Fruit fly (Drosophila melanogaster) whole organism, embryonic: ENCODE measurements around the gene vir-1.

ENCODE experiments used
- Atf3 ChIP-seq: fragments of 200-800 bp; sonication (Bioruptor generic); optimal IDR thresholded peaks from 3 replicates; lab custom pipeline; 2016; ENCODE audit warnings: missing biosample characterization, missing genetic modification characterization
- Bdp1 ChIP-seq: fragments of 200-800 bp; sonication (Bioruptor generic); optimal IDR thresholded peaks from 3 replicates; lab custom pipeline; 2016; ENCODE audit warnings: missing biosample characterization, missing genetic modification characterization
- Bgb ChIP-seq: fragments of 200-800 bp; sonication (Bioruptor generic); IDR thresholded peaks from 2 replicates; pipeline ENCODE4 v1.3.6; 2022; ENCODE audit warnings: missing biosample characterization, missing genetic modification characterization; ENCODE audit not compliant: partially characterized antibody
- CG13296 ChIP-seq: fragments of 200-800 bp; sonication (Bioruptor generic); optimal IDR thresholded peaks from 3 replicates; lab custom pipeline; 2018; ENCODE audit warnings: missing biosample characterization, mild to moderate bottlenecking, missing genetic modification characterization
- CG13894 ChIP-seq: fragments of 200-800 bp; sonication (Bioruptor generic); optimal IDR thresholded peaks from 3 replicates; lab custom pipeline; 2018; ENCODE audit warnings: missing biosample characterization, mild to moderate bottlenecking, missing genetic modification characterization, moderate library complexity
- CG14860 ChIP-seq: fragments of 200-800 bp; sonication (Bioruptor generic); IDR thresholded peaks from 3 replicates; pipeline ENCODE4 v1.3.6; 2022; ENCODE audit warnings: missing biosample characterization, missing genetic modification characterization; ENCODE audit not compliant: partially characterized antibody
- CG18476 ChIP-seq: fragments of 200-800 bp; sonication (Bioruptor generic); optimal IDR thresholded peaks from 2 replicates; lab custom pipeline; 2016; ENCODE audit warnings: missing biosample characterization, mild to moderate bottlenecking, missing genetic modification characterization
- CG2875 ChIP-seq: fragments of 200-800 bp; sonication (Bioruptor generic); optimal IDR thresholded peaks from 2 replicates; lab custom pipeline; 2017; ENCODE audit warnings: missing biosample characterization, mild to moderate bottlenecking, missing genetic modification characterization, missing genetic modification reagents
- CG33213 ChIP-seq: fragments of 200-800 bp; sonication (Bioruptor generic); optimal IDR thresholded peaks from 3 replicates; lab custom pipeline; 2016; ENCODE audit warnings: missing biosample characterization, missing genetic modification characterization
- CG4360 ChIP-seq: fragments of 200-800 bp; sonication (Bioruptor generic); IDR thresholded peaks from 2 replicates; pipeline ENCODE4 v1.3.6; 2022; ENCODE audit warnings: missing biosample characterization, missing genetic modification characterization
- CG6175 ChIP-seq: fragments of 200-800 bp; sonication (Bioruptor generic); IDR thresholded peaks from 3 replicates; pipeline ENCODE4 v1.3.6; 2022; ENCODE audit warnings: missing biosample characterization, missing genetic modification characterization
- CG6654 ChIP-seq: fragments of 200-800 bp; sonication (Bioruptor generic); optimal IDR thresholded peaks from 2 replicates; lab custom pipeline; 2017; ENCODE audit warnings: missing biosample characterization, mild to moderate bottlenecking, missing genetic modification characterization
- CG7786 ChIP-seq: fragments of 200-800 bp; sonication (Bioruptor generic); optimal IDR thresholded peaks from 2 replicates; lab custom pipeline; 2016; ENCODE audit warnings: missing biosample characterization, missing genetic modification characterization
- CG8290 ChIP-seq, 3 experiments: fragments of 200-800 bp; sonication (Bioruptor generic); optimal IDR thresholded peaks; 2 replicates each; lab custom pipeline; 2016 to 2019; ENCODE audit warnings: missing biosample characterization in 3 of 3, missing genetic modification characterization in 3 of 3, mild to moderate bottlenecking in 2 of 3, moderate library complexity in 1 of 3
- CG8388 ChIP-seq: fragments of 200-800 bp; sonication (Bioruptor generic); optimal IDR thresholded peaks from 2 replicates; lab custom pipeline; 2019; ENCODE audit warnings: missing biosample characterization, mild to moderate bottlenecking, missing genetic modification characterization, moderate library complexity
- CG8944 ChIP-seq: fragments of 200-800 bp; sonication (Bioruptor generic); optimal IDR thresholded peaks from 3 replicates; lab custom pipeline; 2016; ENCODE audit warnings: missing biosample characterization, missing genetic modification characterization
- CG9437 ChIP-seq: fragments of 200-800 bp; sonication (Bioruptor generic); optimal IDR thresholded peaks from 2 replicates; lab custom pipeline; 2018; ENCODE audit warnings: missing biosample characterization, mild to moderate bottlenecking, missing genetic modification characterization
- Camta ChIP-seq: fragments of 200-800 bp; sonication (Bioruptor generic); optimal IDR thresholded peaks from 2 replicates; lab custom pipeline; 2016; ENCODE audit warnings: missing biosample characterization, missing genetic modification characterization
- Fer2 ChIP-seq: fragments of 200-800 bp; sonication (Bioruptor generic); optimal IDR thresholded peaks from 2 replicates; lab custom pipeline; 2018; ENCODE audit warnings: missing biosample characterization, mild to moderate bottlenecking, missing genetic modification characterization, moderate library complexity
- H2.0 ChIP-seq: fragments of 200-800 bp; sonication (Bioruptor generic); IDR thresholded peaks from 2 replicates; pipeline ENCODE4 v1.3.6; 2022; ENCODE audit warnings: missing biosample characterization, missing genetic modification characterization
- Hand ChIP-seq: fragments of 200-800 bp; sonication (Bioruptor generic); optimal IDR thresholded peaks from 2 replicates; lab custom pipeline; 2017; ENCODE audit warnings: mild to moderate bottlenecking, missing biosample characterization, missing genetic modification reagents, missing genetic modification characterization
- HmgD ChIP-seq: fragments of 200-800 bp; sonication (Bioruptor generic); optimal IDR thresholded peaks from 3 replicates; lab custom pipeline; 2016; ENCODE audit warnings: missing biosample characterization, missing genetic modification characterization
- Hmx ChIP-seq: fragments of 200-800 bp; sonication (Bioruptor generic); optimal IDR thresholded peaks from 2 replicates; lab custom pipeline; 2016; ENCODE audit warnings: missing biosample characterization, missing genetic modification characterization
- Hr78 ChIP-seq, 2 experiments: fragments of 200-800 bp in 1 of 2; fragments of >200 bp in 1 of 2; sonication (Bioruptor generic) in 1 of 2; optimal IDR thresholded peaks; 2 replicates each; lab custom pipeline; 2017 to 2019; ENCODE audit warnings: missing biosample characterization in 2 of 2, missing genetic modification characterization in 2 of 2, mild to moderate bottlenecking in 1 of 2, moderate library complexity in 1 of 2
- Jarid2 ChIP-seq: fragments of 200-800 bp; sonication (Bioruptor generic); optimal IDR thresholded peaks from 3 replicates; lab custom pipeline; 2017; ENCODE audit warnings: mild to moderate bottlenecking, missing biosample characterization, missing genetic modification reagents, missing genetic modification characterization
- Meics ChIP-seq: fragments of 200-800 bp; sonication (Bioruptor generic); optimal IDR thresholded peaks from 2 replicates; lab custom pipeline; 2017; ENCODE audit warnings: missing biosample characterization, mild to moderate bottlenecking, missing genetic modification characterization
- Nf-YC ChIP-seq: fragments of 200-800 bp; optimal IDR thresholded peaks from 3 replicates; lab custom pipeline; 2019; ENCODE audit warnings: missing biosample characterization, mild to moderate bottlenecking, missing genetic modification characterization, moderate library complexity
- Scr ChIP-seq: fragments of 200-800 bp; sonication (Bioruptor generic); IDR thresholded peaks from 2 replicates; pipeline ENCODE4 v1.3.6; 2022; ENCODE audit warnings: missing biosample characterization, missing genetic modification characterization; ENCODE audit not compliant: partially characterized antibody
- Sox100B ChIP-seq: fragments of 200-800 bp; sonication (Bioruptor generic); optimal IDR thresholded peaks from 3 replicates; lab custom pipeline; 2018; ENCODE audit warnings: missing biosample characterization, mild to moderate bottlenecking, missing genetic modification characterization
- cg ChIP-seq: fragments of 200-800 bp; sonication (Bioruptor generic); optimal IDR thresholded peaks from 3 replicates; lab custom pipeline; 2019; ENCODE audit warnings: missing biosample characterization, mild to moderate bottlenecking, missing genetic modification characterization, moderate library complexity
- chif ChIP-seq, 2 experiments: fragments of 200-800 bp; sonication (Bioruptor generic); optimal IDR thresholded peaks; 3 replicates each; lab custom pipeline; 2016; ENCODE audit warnings: missing biosample characterization in 2 of 2, missing genetic modification characterization in 2 of 2
- chn ChIP-seq: fragments of 200-800 bp; sonication (Bioruptor generic); optimal IDR thresholded peaks from 2 replicates; lab custom pipeline; 2016; ENCODE audit warnings: missing biosample characterization, missing genetic modification characterization
- crol ChIP-seq: fragments of 200-800 bp; sonication (Bioruptor generic); IDR thresholded peaks from 2 replicates; pipeline ENCODE4 v1.3.6; 2022; ENCODE audit warnings: missing biosample characterization, missing genetic modification characterization
- dimm ChIP-seq: fragments of 200-800 bp; sonication (Bioruptor generic); IDR thresholded peaks from 2 replicates; pipeline ENCODE4 v1.3.6; 2022; ENCODE audit warnings: missing biosample characterization, missing genetic modification characterization
- kay ChIP-seq: fragments of 200-800 bp; sonication (Bioruptor generic); optimal IDR thresholded peaks from 2 replicates; lab custom pipeline; 2016; ENCODE audit warnings: missing biosample characterization, missing genetic modification characterization
- lbe ChIP-seq: fragments of 200-800 bp; sonication (Bioruptor generic); optimal IDR thresholded peaks from 2 replicates; lab custom pipeline; 2016; ENCODE audit warnings: missing biosample characterization, mild to moderate bottlenecking, missing genetic modification characterization
- nom ChIP-seq: fragments of 200-800 bp; sonication (Bioruptor generic); optimal IDR thresholded peaks from 2 replicates; lab custom pipeline; 2017; ENCODE audit warnings: missing biosample characterization, missing genetic modification characterization, mild to moderate bottlenecking, moderate library complexity, missing genetic modification reagents
- org-1 ChIP-seq: fragments of 200-800 bp; sonication (Bioruptor generic); optimal IDR thresholded peaks from 2 replicates; lab custom pipeline; 2017; ENCODE audit warnings: missing biosample characterization, missing genetic modification characterization
- pfk ChIP-seq: fragments of 200-800 bp; sonication (Bioruptor generic); optimal IDR thresholded peaks from 2 replicates; lab custom pipeline; 2018; ENCODE audit warnings: missing biosample characterization, mild to moderate bottlenecking, missing genetic modification characterization, moderate library complexity
- pita ChIP-seq: fragments of 200-800 bp; sonication (Bioruptor generic); optimal IDR thresholded peaks from 2 replicates; lab custom pipeline; 2017; ENCODE audit warnings: missing biosample characterization, mild to moderate bottlenecking, missing genetic modification characterization
- pum ChIP-seq: fragments of 200-800 bp; sonication (Bioruptor generic); optimal IDR thresholded peaks from 2 replicates; lab custom pipeline; 2016; ENCODE audit warnings: missing biosample characterization, missing genetic modification characterization
- sens-2 ChIP-seq: fragments of 200-800 bp; sonication (Bioruptor generic); IDR thresholded peaks from 2 replicates; pipeline ENCODE4 v1.3.6; 2022; ENCODE audit warnings: missing biosample characterization, missing genetic modification characterization
- ssp ChIP-seq: fragments of 200-800 bp; sonication (Bioruptor generic); IDR thresholded peaks from 2 replicates; pipeline ENCODE4 v1.3.6; 2022; ENCODE audit warnings: missing biosample characterization, missing genetic modification characterization
- stwl ChIP-seq: fragments of 200-800 bp; sonication (Bioruptor generic); optimal IDR thresholded peaks from 3 replicates; lab custom pipeline; 2018; ENCODE audit warnings: missing biosample characterization, mild to moderate bottlenecking, missing genetic modification characterization, moderate library complexity
- tio ChIP-seq: fragments of 200-800 bp; sonication (Bioruptor generic); optimal IDR thresholded peaks from 2 replicates; lab custom pipeline; 2017; ENCODE audit warnings: missing biosample characterization, missing genetic modification characterization, inconsistent platforms
- tx ChIP-seq: fragments of 200-800 bp; sonication (Bioruptor generic); optimal IDR thresholded peaks from 2 replicates; lab custom pipeline; 2016; ENCODE audit warnings: missing biosample characterization, missing genetic modification characterization
- unc-4 ChIP-seq: fragments of 200-800 bp; sonication (Bioruptor generic); IDR thresholded peaks from 2 replicates; pipeline ENCODE4 v1.3.6; 2022; ENCODE audit warnings: missing biosample characterization, missing genetic modification characterization; ENCODE audit not compliant: partially characterized antibody
- unpg ChIP-seq: fragments of 200-800 bp; sonication (Bioruptor generic); optimal IDR thresholded peaks from 3 replicates; lab custom pipeline; 2018; ENCODE audit warnings: missing biosample characterization, mild to moderate bottlenecking, missing genetic modification characterization, moderate library complexity
- vvl ChIP-seq: fragments of 200-800 bp; sonication (Bioruptor generic); IDR thresholded peaks from 2 replicates; pipeline ENCODE4 v1.3.6; 2022; ENCODE audit warnings: missing biosample characterization, missing genetic modification characterization
- yki ChIP-seq: fragments of >200 bp; optimal IDR thresholded peaks from 3 replicates; lab custom pipeline; 2018

The vir-1 gene

DNA sequence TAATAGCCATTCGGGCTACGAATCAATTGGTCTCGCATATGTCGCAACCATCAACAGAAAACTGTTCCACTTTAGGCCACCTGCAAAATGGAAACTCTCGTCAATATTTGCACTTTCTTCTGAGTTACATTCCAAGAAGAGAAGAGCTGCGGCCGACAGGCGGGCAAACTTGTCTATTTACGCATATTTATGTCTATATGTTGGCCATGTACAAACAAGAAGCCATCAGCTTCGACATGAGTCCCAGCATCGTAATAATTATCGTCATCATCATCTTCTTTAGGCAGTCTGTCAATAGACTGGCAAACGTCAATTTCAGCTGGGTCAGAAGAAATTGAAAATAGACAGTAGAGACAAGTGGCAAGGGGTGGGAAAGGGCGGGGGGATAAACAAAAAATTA, 51.5 kb downstream of the vir-1 start (continued):
- no peak for TF ChIP-seq Hand (GFP tag; lab: Kevin White, UChicago)
- TF ChIP-seq nom (GFP tag; lab: Kevin White, UChicago) = no peak
- peak; percentile 50 for TF ChIP-seq CG8944 (GFP tag; lab: Kevin White, UChicago)
- TF ChIP-seq Camta = peak; percentile 63
- TF ChIP-seq ssp (GFP tag; lab: Robert Waterston, UW) = no peak
- peak; percentile 60 for TF ChIP-seq pfk (GFP tag; lab: Kevin White, UChicago)
- TF ChIP-seq sens-2 (GFP tag; lab: Robert Waterston, UW) = 0 out of 2 replicates have a peak, but pooled peaks have one; percentile 18
- peak; percentile 48 for TF ChIP-seq Fer2 (tag; lab: Kevin White, UChicago)
- TF ChIP-seq CG8388 (GFP tag; lab: Kevin White, UChicago) = peak; percentile 58
- TF ChIP-seq CG2875 (GFP tag; lab: Kevin White, UChicago) = peak; percentile 86
- TF ChIP-seq CG18476 = peak; percentile 1
- TF ChIP-seq Jarid2 = peak; percentile 19
- no peak for TF ChIP-seq H2.0 (GFP tag; lab: Robert Waterston, UW)
- TF ChIP-seq CG6654 (GFP tag; lab: Kevin White, UChicago) = peak; percentile 42
- peak in 1 of 2 experiments; percentile 54 for TF ChIP-seq chif (GFP tag; optimal IDR thresholded peaks at IDR 0.05; lab: Kevin White, UChicago)
- TF ChIP-seq Scr = no peak
- no peak for TF ChIP-seq dimm (GFP tag; lab: Robert Waterston, UW)
- TF ChIP-seq CG9437 (GFP tag; lab: Kevin White, UChicago) = no peak
- TF ChIP-seq Sox100B (GFP tag; lab: Kevin White, UChicago) = peak; percentile 73
- no peak for TF ChIP-seq tx
- TF ChIP-seq Bdp1 (GFP tag; lab: Kevin White, UChicago) = peak; percentile 54
- TF ChIP-seq Bgb (GFP tag; lab: Robert Waterston, UW) = no peak
- TF ChIP-seq kay (GFP tag; lab: Kevin White, UChicago) = peak; percentile 14
- peak; percentile 7 for TF ChIP-seq CG7786 (GFP tag; lab: Kevin White, UChicago)
- no peak for TF ChIP-seq crol (GFP tag; lab: Robert Waterston, UW)
- peak; percentile 12 for TF ChIP-seq pum (GFP tag; lab: Kevin White, UChicago)
- no peak for TF ChIP-seq CG13894 (tag; lab: Kevin White, UChicago)
- TF ChIP-seq unpg = peak; percentile 68
- TF ChIP-seq Nf-YC (tag; lab: Kevin White, UChicago) = no peak
- no peak for TF ChIP-seq stwl (tag; lab: Kevin White, UChicago)
- TF ChIP-seq CG14860 = no peak
- TF ChIP-seq vvl (GFP tag; lab: Robert Waterston, UW) = peak; percentile 75
- TF ChIP-seq HmgD = no peak
- TF ChIP-seq tio = peak; percentile 32
- no peak for TF ChIP-seq yki (lab: Kevin White, UChicago)
- peak; percentile 35 for TF ChIP-seq Atf3
- TF ChIP-seq CG8290 (GFP tag; optimal IDR thresholded peaks at IDR 0.05; lab: Kevin White, UChicago) = peak; percentile 51
- peak; percentile 72 to 78 for TF ChIP-seq CG8290 (tag; optimal IDR thresholded peaks at IDR 0.05; lab: Kevin White, UChicago)
- TF ChIP-seq chn (GFP tag; lab: Kevin White, UChicago) = no peak
- TF ChIP-seq Hmx (GFP tag; lab: Kevin White, UChicago) = no peak
- TF ChIP-seq pita = no peak
- TF ChIP-seq CG6175 (GFP tag; lab: Robert Waterston, UW) = 0 out of 3 replicates have a peak, but pooled peaks have one; percentile 31
- peak; percentile 57 for TF ChIP-seq CG33213 (GFP tag; lab: Kevin White, UChicago)
- TF ChIP-seq Hr78 (GFP tag; optimal IDR thresholded peaks at IDR 0.05; lab: Kevin White, UChicago) = peak in 1 of 2 experiments; percentile 7
- peak; percentile 65 for TF ChIP-seq org-1 (GFP tag; lab: Kevin White, UChicago)
- no peak for TF ChIP-seq lbe
- peak; percentile 30 for TF ChIP-seq CG13296 (GFP tag; lab: Kevin White, UChicago)
- TF ChIP-seq Meics (GFP tag; lab: Kevin White, UChicago) = peak; percentile 40
- peak; percentile 61; the same call in 1 of the 2 replicates for TF ChIP-seq CG4360 (GFP tag; lab: Robert Waterston, UW)
- no peak for TF ChIP-seq unc-4 (GFP tag; lab: Robert Waterston, UW)
- TF ChIP-seq cg (GFP tag; lab: Kevin White, UChicago) = no peak
